Worm (Caenorhabditis elegans) whole organism, midembryonic: Measurements from ENCODE around the gene Y39B6A.37.

Experiments
- T22C8.4 ChIP-seq: fragments of 200-800 bp; sonication (Bioruptor generic); IDR thresholded peaks from 2 replicates; pipeline ENCODE4 v1.3.6; 2022; ENCODE audit warnings: missing genetic modification characterization, missing compliant biosample characterization
- cog-1 ChIP-seq: sonication (generic microtip); optimal IDR thresholded peaks from 2 replicates; lab custom pipeline; 2016; ENCODE audit warnings: missing genetic modification characterization, missing compliant biosample characterization
- flt-1 ChIP-seq: fragments of 200-800 bp; sonication (Bioruptor generic); IDR thresholded peaks from 2 replicates; pipeline ENCODE4 v1.3.6; 2022; ENCODE audit warnings: missing genetic modification characterization, missing compliant biosample characterization
- klf-2 ChIP-seq: fragments of 200-800 bp; sonication (Bioruptor generic); conservative IDR thresholded peaks from 2 replicates; pipeline ENCODE4 v1.3.6; 2022; ENCODE audit warnings: missing genetic modification reagents, missing genetic modification characterization, missing compliant biosample characterization
- med-1 ChIP-seq: sonication (generic microtip); optimal IDR thresholded peaks from 2 replicates; lab custom pipeline; 2017; ENCODE audit warnings: missing genetic modification characterization, mild to moderate bottlenecking, missing compliant biosample characterization, antibody characterized with exemption, missing genetic modification reagents; ENCODE audit not compliant: insufficient read depth
- ref-1 ChIP-seq: fragments of 200-800 bp; sonication (Bioruptor generic); conservative IDR thresholded peaks from 2 replicates; pipeline ENCODE4 v1.3.6; 2022; ENCODE audit warnings: missing genetic modification reagents, missing genetic modification characterization, missing compliant biosample characterization
- tab-1 ChIP-seq: fragments of 200-800 bp; sonication (Bioruptor generic); IDR thresholded peaks from 2 replicates; pipeline ENCODE4 v1.3.6; 2022; ENCODE audit warnings: missing genetic modification characterization, missing compliant biosample characterization
- ztf-23 ChIP-seq: fragments of 200-800 bp; sonication (Bioruptor generic); IDR thresholded peaks from 2 replicates; pipeline ENCODE4 v1.3.6; 2022; ENCODE audit warnings: missing genetic modification reagents, missing genetic modification characterization, missing compliant biosample characterization
- ztf-29 ChIP-seq: fragments of 200-800 bp; sonication (Bioruptor generic); IDR thresholded peaks from 2 replicates; pipeline ENCODE4 v1.3.6; 2022; ENCODE audit warnings: missing genetic modification reagents, missing genetic modification characterization, missing compliant biosample characterization

Gene Y39B6A.37

DNA sequence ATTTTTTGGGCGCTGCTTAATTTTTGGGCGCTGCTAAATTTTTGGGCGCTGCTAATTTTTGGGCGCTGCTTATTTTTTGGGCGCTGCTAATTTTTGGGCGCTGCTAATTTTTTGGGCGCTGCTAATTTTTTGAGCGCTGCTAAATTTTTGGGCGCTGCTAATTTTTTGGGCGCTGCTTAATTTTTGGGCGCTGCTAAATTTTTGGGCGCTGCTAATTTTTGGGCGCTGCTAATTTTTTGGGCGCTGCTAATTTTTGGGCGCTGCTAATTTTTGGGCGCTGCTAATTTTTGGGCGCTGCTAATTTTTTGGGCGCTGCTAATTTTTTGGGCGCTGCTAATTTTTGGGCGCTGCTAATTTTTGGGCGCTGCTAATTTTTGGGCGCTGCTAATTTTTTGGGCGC is 10.6 kb upstream of the Y39B6A.37 start:
- TF ChIP-seq flt-1 (0 out of 2 replicates have a peak, but pooled peaks have one; percentile 15), tab-1 (peak; percentile 60; the same call in 1 of the 2 replicates)

DNA sequence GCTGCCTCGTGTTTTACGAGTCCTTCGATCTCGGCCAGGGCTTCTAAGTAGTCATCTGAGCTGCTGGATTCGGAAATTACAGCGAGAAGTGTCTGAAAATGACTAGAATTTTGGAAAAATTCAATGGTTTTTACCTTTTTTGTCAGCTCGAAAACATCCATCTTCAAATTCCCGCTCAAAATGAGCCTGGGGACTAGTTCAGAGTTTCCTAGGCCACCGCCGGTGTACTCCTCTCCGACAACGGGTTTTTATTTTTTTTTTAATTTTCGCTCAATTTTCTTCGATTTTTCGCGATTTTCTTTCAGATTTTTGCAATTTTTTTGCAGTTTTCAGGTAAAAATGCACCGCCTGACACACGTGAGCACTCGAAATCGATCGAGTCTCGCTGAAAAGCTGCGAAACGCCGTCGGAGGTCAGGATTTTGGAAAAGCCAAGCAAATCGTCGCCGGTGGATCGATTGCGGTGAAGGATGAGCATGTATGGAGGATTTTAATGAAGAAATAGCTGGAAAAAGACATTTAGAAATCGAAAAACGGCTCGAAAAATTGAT is 9.6 kb upstream of the Y39B6A.37 start, which contains the start of the genes mrps-35 and sws-1:
Gene mrps-35, plus strand, starts transcription at position 327 of the 550 bp plus-strand sequence.
Gene sws-1, minus strand, starts transcription at position 500 of the 550 bp plus-strand sequence.
- TF ChIP-seq tab-1 (no peak), flt-1 (peak; percentile 57; the same call in 1 of the 2 replicates), ztf-23 (0 out of 2 replicates have a peak, but pooled peaks have one; percentile 34), T22C8.4 (GFP tag; lab: Robert Waterston, UW) (peak; percentile 30; the same call in 1 of the 2 replicates), klf-2 (GFP tag; lab: Robert Waterston, UW) (0 out of 2 replicates have a peak, but pooled peaks have one; percentile 49), ztf-29 (GFP tag; lab: Robert Waterston, UW) (0 out of 2 replicates have a peak, but pooled peaks have one; percentile 24), med-1 (GFP tag; lab: Kevin White, UChicago) (no peak)

DNA sequence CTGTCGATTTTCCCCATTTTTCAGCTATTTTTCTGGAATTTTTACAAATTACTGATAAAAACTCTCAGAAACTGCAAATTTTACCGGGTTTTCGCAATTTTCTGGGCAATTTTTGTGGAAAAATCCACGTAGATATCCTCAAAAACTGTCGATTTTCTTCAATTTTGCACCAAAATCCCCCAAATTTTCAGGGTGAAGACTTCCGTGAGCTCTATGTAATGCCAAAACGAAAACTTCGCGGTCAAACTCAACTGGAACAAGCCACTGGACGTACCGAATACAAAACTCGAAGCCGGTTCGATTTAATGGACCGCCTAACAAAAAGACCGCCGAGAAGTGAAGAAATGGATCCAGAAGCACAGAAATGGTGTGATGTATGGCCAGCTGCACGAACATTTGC is 8.9 kb upstream of the Y39B6A.37 start:
- no peak for TF ChIP-seq cog-1 (tag; lab: Kevin White, UChicago)
- TF ChIP-seq T22C8.4 (GFP tag; lab: Robert Waterston, UW), result no peak
- TF ChIP-seq ztf-23, result no peak
- no peak for TF ChIP-seq tab-1
- TF ChIP-seq ref-1 (GFP tag; lab: Robert Waterston, UW), result no peak
- TF ChIP-seq flt-1, result no peak
- no peak for TF ChIP-seq med-1 (GFP tag; lab: Kevin White, UChicago)
- TF ChIP-seq klf-2 (GFP tag; lab: Robert Waterston, UW), result no peak
- TF ChIP-seq ztf-29 (GFP tag; lab: Robert Waterston, UW), result no peak

DNA sequence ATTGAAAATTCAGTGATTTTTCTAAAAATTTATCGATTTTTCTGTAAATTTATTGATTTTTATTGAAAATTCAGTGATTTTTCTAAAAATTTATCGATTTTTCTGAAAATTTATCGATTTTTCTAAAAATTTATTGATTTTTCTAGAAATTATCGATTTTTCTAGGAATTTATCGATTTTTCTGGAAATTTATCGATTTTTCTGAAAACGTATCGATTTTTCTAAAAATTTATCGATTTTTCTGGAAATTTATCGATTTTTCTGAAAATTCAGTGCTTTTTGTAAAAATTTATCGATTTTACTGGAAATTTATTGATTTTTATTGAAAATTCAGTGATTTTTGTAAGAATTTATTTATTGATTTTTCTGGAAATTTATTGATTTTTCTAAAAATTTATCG is 6.0 kb upstream of the Y39B6A.37 start:
- TF ChIP-seq T22C8.4 (GFP tag; lab: Robert Waterston, UW), result peak; percentile 19

DNA sequence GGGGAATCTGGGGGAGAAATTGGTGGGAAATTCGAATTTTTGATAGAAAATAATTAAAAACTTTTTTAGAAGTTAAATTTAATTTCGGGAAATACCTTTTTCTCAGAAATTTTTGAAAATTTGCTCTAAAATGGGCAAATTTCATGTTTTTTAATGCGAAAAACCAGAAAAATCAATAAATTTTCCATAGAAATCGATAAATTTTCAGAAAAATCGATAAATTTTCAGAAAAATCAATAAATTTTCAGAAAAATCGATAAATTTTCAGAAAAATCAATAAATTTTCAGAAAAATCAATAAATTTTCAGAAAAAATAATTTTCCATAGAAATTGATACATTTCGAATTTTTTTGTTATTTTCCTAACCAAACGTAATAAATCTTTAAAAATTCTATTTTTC is 4.5 kb upstream of the Y39B6A.37 start:
- TF ChIP-seq klf-2 (GFP tag; lab: Robert Waterston, UW) (no peak), ztf-29 (GFP tag; lab: Robert Waterston, UW) (no peak), T22C8.4 (GFP tag; lab: Robert Waterston, UW) (peak; percentile 75), flt-1 (no peak), ref-1 (GFP tag; lab: Robert Waterston, UW) (no peak), cog-1 (tag; lab: Kevin White, UChicago) (no peak)

DNA sequence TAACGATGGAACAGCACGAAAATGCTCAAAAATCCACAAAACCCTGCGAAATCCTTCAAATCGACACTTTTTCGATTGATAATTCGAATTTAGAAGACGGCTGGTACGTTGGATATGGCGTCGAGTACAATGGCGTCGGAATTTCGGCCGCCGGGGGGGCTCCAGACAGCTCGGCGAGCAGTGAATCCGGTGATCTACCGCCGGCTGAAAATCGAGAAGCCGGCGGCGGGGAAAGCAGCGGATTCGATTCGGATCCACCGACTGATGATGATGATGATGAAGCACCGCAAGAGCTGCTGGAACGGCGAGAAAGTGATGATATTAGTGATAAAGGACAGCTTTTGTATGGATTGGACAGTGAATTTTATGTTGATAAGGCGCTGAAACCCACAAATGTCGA is 307 bp downstream of the Y39B6A.37 start:
- TF ChIP-seq flt-1, result no peak
- TF ChIP-seq cog-1 (tag; lab: Kevin White, UChicago), result no peak
- no peak for TF ChIP-seq klf-2 (GFP tag; lab: Robert Waterston, UW)
- no peak for TF ChIP-seq T22C8.4 (GFP tag; lab: Robert Waterston, UW)

DNA sequence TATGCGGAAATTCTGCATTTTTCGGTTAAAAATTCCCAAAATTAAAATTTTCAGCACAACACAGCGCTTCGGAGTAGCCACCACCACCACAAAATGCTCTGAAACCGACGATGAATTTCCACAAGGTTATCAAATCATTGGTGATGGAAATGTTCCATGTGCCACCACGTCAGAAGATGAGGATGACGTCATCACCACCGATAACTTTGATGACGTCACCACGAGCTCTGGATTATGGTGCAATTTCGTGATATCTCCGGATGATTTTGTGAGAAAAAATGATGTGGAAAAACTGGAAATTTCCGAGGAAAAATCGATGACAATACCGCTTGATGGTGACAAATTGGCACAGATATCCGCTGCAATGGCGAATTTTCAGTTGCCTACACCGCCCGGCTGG is 2.4 kb downstream of the Y39B6A.37 start:
- TF ChIP-seq ztf-23 (no peak), ref-1 (GFP tag; lab: Robert Waterston, UW) (no peak), T22C8.4 (GFP tag; lab: Robert Waterston, UW) (no peak), med-1 (GFP tag; lab: Kevin White, UChicago) (no peak), tab-1 (no peak), cog-1 (tag; lab: Kevin White, UChicago) (no peak), flt-1 (no peak), ztf-29 (GFP tag; lab: Robert Waterston, UW) (no peak), klf-2 (GFP tag; lab: Robert Waterston, UW) (no peak)

DNA sequence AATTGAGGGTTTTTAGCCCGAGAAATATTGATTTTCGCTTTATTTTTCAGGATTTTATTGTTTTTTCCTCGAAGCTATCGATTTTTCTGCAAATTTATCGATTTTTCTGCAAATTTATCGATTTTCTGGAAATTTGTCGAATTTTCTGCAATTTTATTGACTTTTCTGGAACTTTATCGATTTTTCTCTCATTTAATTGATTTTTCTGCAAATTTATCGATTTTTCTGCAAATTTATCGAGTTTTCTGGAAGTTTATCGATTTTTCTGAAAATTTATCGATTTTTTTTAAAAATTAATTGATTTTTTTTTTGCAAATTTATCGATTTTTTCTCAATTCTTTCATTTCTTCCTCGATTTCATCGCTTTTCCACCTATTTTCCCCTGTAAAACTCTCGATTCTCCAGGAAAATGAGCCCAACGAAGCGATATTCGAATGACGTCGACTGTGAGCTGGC is 2.9 kb downstream of the Y39B6A.37 start, which contains the start of gene gtf-2F2:
Gene gtf-2F2, plus strand, starts transcription at position 406 of the 456 bp plus-strand sequence.
- TF ChIP-seq T22C8.4 (GFP tag; lab: Robert Waterston, UW) (peak; percentile 87), cog-1 (tag; lab: Kevin White, UChicago) (no peak)

DNA sequence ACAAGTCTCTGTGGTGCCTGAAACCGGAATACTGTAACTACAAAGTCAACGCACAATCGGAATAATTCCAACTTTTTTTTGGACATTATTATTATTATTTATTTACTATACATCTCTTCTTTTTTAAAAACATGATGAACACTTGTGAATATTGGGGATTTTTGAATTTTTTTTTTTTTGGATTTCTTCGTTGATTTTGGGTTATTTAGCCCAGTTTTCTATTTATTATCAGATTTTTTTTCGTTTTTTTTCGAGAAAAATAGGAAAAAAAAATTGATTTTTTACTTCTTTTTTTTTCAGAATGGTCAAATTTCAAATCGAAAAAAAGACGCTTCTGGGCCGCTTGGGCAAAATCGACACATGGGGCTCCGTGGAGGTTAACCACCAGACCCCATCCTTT is 7.4 kb downstream of the Y39B6A.37 start, which contains the start of gene tgt-2:
Gene tgt-2, plus strand, starts transcription at position 301 of the 400 bp plus-strand sequence.
- TF ChIP-seq klf-2 (GFP tag; lab: Robert Waterston, UW) (no peak), T22C8.4 (GFP tag; lab: Robert Waterston, UW) (no peak), ztf-29 (GFP tag; lab: Robert Waterston, UW) (no peak), flt-1 (no peak), med-1 (GFP tag; lab: Kevin White, UChicago) (no peak), ztf-23 (no peak), ref-1 (GFP tag; lab: Robert Waterston, UW) (no peak), cog-1 (tag; lab: Kevin White, UChicago) (no peak), tab-1 (no peak)

DNA sequence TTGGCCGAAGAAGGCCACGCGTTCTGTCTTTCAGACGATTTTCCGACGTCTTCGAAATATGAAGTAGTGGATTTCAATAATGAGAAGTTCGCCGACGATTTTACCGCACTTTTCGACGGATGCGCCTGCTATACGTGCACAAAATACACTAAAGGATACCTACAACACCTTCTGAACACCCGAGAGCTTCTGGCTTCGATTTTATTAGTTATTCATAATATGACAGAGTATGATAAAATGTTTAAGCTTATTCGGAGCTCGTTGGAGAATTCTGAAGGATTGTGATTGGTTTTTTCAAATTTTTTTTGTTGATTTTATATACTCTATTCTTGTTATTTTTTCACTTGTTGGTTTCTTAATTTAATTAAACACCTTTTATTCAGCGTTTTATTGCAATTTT is 9.9 kb downstream of the Y39B6A.37 start:
- TF ChIP-seq ztf-29 (GFP tag; lab: Robert Waterston, UW) (no peak), klf-2 (GFP tag; lab: Robert Waterston, UW) (no peak), tab-1 (no peak), cog-1 (tag; lab: Kevin White, UChicago) (no peak), flt-1 (no peak), ztf-23 (no peak), T22C8.4 (GFP tag; lab: Robert Waterston, UW) (no peak), ref-1 (GFP tag; lab: Robert Waterston, UW) (no peak), med-1 (GFP tag; lab: Kevin White, UChicago) (no peak)
